Fruit fly (Drosophila melanogaster) whole organism, embryonic: ENCODE results near the gene Npc2f.

Experiments
- ATbp ChIP-seq: fragments of 200-800 bp; sonication (Bioruptor generic); optimal IDR thresholded peaks from 2 replicates; lab custom pipeline; 2017; ENCODE audit warnings: missing biosample characterization, mild to moderate bottlenecking, missing genetic modification characterization, missing genetic modification reagents
- BEAF-32 ChIP-seq: fragments of 200-800 bp; sonication (Bioruptor generic); optimal IDR thresholded peaks from 3 replicates; lab custom pipeline; 2017; ENCODE audit warnings: missing biosample characterization, missing genetic modification characterization, mild to moderate bottlenecking, moderate library complexity, missing genetic modification reagents
- Blimp-1 ChIP-seq: fragments of 200-800 bp; sonication (Bioruptor generic); optimal IDR thresholded peaks from 3 replicates; lab custom pipeline; 2018; ENCODE audit warnings: missing biosample characterization, missing genetic modification characterization, mild to moderate bottlenecking, moderate library complexity, missing genetic modification reagents
- CG10462 ChIP-seq: fragments of 200-800 bp; sonication (Bioruptor generic); optimal IDR thresholded peaks from 2 replicates; lab custom pipeline; 2016; ENCODE audit warnings: missing biosample characterization, missing genetic modification characterization
- CG11695 ChIP-seq: fragments of 200-800 bp; sonication (Bioruptor generic); IDR thresholded peaks from 3 replicates; pipeline ENCODE4 v1.3.6; 2022; ENCODE audit warnings: missing biosample characterization, missing genetic modification characterization
- CG12104 ChIP-seq: fragments of 200-800 bp; sonication (Bioruptor generic); optimal IDR thresholded peaks from 3 replicates; lab custom pipeline; 2016; ENCODE audit warnings: missing biosample characterization, missing genetic modification characterization
- CG13296 ChIP-seq: fragments of 200-800 bp; sonication (Bioruptor generic); optimal IDR thresholded peaks from 3 replicates; lab custom pipeline; 2018; ENCODE audit warnings: missing biosample characterization, mild to moderate bottlenecking, missing genetic modification characterization
- CG13775 ChIP-seq: fragments of 200-800 bp; sonication (Bioruptor generic); optimal IDR thresholded peaks from 3 replicates; lab custom pipeline; 2017; ENCODE audit warnings: missing biosample characterization, mild to moderate bottlenecking, missing genetic modification characterization
- CG14050 ChIP-seq: fragments of 200-800 bp; sonication (Bioruptor generic); IDR thresholded peaks from 3 replicates; pipeline ENCODE4 v1.3.6; 2022; ENCODE audit warnings: missing biosample characterization, missing genetic modification characterization
- CG14667 ChIP-seq: fragments of 200-800 bp; sonication (Bioruptor generic); IDR thresholded peaks from 2 replicates; pipeline ENCODE4 v1.3.6; 2022; ENCODE audit warnings: missing biosample characterization, missing genetic modification characterization
- CG15269 ChIP-seq: fragments of 200-800 bp; sonication (Bioruptor generic); optimal IDR thresholded peaks from 2 replicates; lab custom pipeline; 2018; ENCODE audit warnings: missing biosample characterization, mild to moderate bottlenecking, missing genetic modification characterization, moderate library complexity
- CG1529 ChIP-seq: fragments of 200-800 bp; sonication (Bioruptor generic); optimal IDR thresholded peaks from 3 replicates; lab custom pipeline; 2018; ENCODE audit warnings: missing biosample characterization, missing genetic modification characterization
- CG1602 ChIP-seq: fragments of 200-800 bp; sonication (Bioruptor generic); optimal IDR thresholded peaks from 3 replicates; lab custom pipeline; 2016; ENCODE audit warnings: missing biosample characterization, missing genetic modification characterization
- CG1603 ChIP-seq: fragments of 200-800 bp; sonication (Bioruptor generic); optimal IDR thresholded peaks from 2 replicates; lab custom pipeline; 2019; ENCODE audit warnings: missing biosample characterization, mild to moderate bottlenecking, missing genetic modification characterization, moderate library complexity
- CG1792 ChIP-seq: fragments of 200-800 bp; sonication (Bioruptor generic); optimal IDR thresholded peaks from 2 replicates; lab custom pipeline; 2016; ENCODE audit warnings: missing biosample characterization, missing genetic modification characterization
- CG18476 ChIP-seq: fragments of 200-800 bp; sonication (Bioruptor generic); optimal IDR thresholded peaks from 2 replicates; lab custom pipeline; 2016; ENCODE audit warnings: missing biosample characterization, mild to moderate bottlenecking, missing genetic modification characterization
- CG31441 ChIP-seq: fragments of 200-800 bp; sonication (Bioruptor generic); IDR thresholded peaks from 2 replicates; pipeline ENCODE4 v1.3.6; 2022; ENCODE audit warnings: missing biosample characterization, missing genetic modification characterization
- CG4820 ChIP-seq: fragments of 200-800 bp; sonication (Bioruptor generic); optimal IDR thresholded peaks from 3 replicates; lab custom pipeline; 2016; ENCODE audit warnings: missing biosample characterization, missing genetic modification characterization
- CG5180 ChIP-seq: fragments of 200-800 bp; sonication (Bioruptor generic); optimal IDR thresholded peaks from 3 replicates; lab custom pipeline; 2017; ENCODE audit warnings: missing biosample characterization, missing genetic modification characterization, mild to moderate bottlenecking, moderate library complexity, missing genetic modification reagents
- CG6254 ChIP-seq: fragments of 200-800 bp; sonication (Bioruptor generic); optimal IDR thresholded peaks from 3 replicates; lab custom pipeline; 2017; ENCODE audit warnings: mild to moderate bottlenecking, missing biosample characterization, missing genetic modification reagents, missing genetic modification characterization
- CG7963 ChIP-seq: fragments of 200-800 bp; sonication (Bioruptor generic); IDR thresholded peaks from 3 replicates; pipeline ENCODE4 v1.3.6; 2022; ENCODE audit warnings: missing biosample characterization, missing genetic modification characterization; ENCODE audit not compliant: partially characterized antibody
- CG8281 ChIP-seq: fragments of 200-800 bp; sonication (Bioruptor generic); optimal IDR thresholded peaks from 2 replicates; lab custom pipeline; 2018; ENCODE audit warnings: missing biosample characterization, mild to moderate bottlenecking, missing genetic modification characterization, moderate library complexity
- CG8944 ChIP-seq: fragments of 200-800 bp; sonication (Bioruptor generic); optimal IDR thresholded peaks from 3 replicates; lab custom pipeline; 2016; ENCODE audit warnings: missing biosample characterization, missing genetic modification characterization
- CG9797 ChIP-seq: fragments of 200-800 bp; sonication (Bioruptor generic); optimal IDR thresholded peaks from 3 replicates; lab custom pipeline; 2018; ENCODE audit warnings: missing biosample characterization, mild to moderate bottlenecking, missing genetic modification characterization
- D ChIP-seq, 2 experiments: fragments of 200-800 bp in 1 of 2; fragments of >200 bp in 1 of 2; sonication (Bioruptor generic) in 1 of 2; optimal IDR thresholded peaks; 2 replicates in 1 of 2; 3 replicates in 1 of 2; lab custom pipeline; 2017; ENCODE audit warnings: mild to moderate bottlenecking in 1 of 2, missing biosample characterization in 1 of 2, missing genetic modification characterization in 1 of 2, missing genetic modification reagents in 1 of 2
- D19B ChIP-seq: fragments of 200-800 bp; sonication (Bioruptor generic); optimal IDR thresholded peaks from 2 replicates; lab custom pipeline; 2017; ENCODE audit warnings: missing biosample characterization, mild to moderate bottlenecking, missing genetic modification characterization
- Dad ChIP-seq: fragments of 200-800 bp; sonication (Bioruptor generic); optimal IDR thresholded peaks from 3 replicates; lab custom pipeline; 2016; ENCODE audit warnings: missing biosample characterization, missing genetic modification characterization
- Deaf1 ChIP-seq: fragments of 200-800 bp; optimal IDR thresholded peaks from 3 replicates; lab custom pipeline; 2019; ENCODE audit warnings: missing biosample characterization, mild to moderate bottlenecking, missing genetic modification characterization, moderate library complexity
- Dll ChIP-seq: fragments of 200-800 bp; sonication (Bioruptor generic); IDR thresholded peaks from 4 replicates; pipeline ENCODE4 v1.3.6; 2022; ENCODE audit warnings: missing biosample characterization, missing genetic modification characterization; ENCODE audit not compliant: partially characterized antibody
- Dp ChIP-seq: fragments of 200-800 bp; sonication (Bioruptor generic); optimal IDR thresholded peaks from 2 replicates; lab custom pipeline; 2018; ENCODE audit warnings: missing biosample characterization, mild to moderate bottlenecking, missing genetic modification characterization, moderate library complexity
- Drgx ChIP-seq: fragments of 200-800 bp; sonication (Bioruptor generic); IDR thresholded peaks from 2 replicates; pipeline ENCODE4 v1.3.6; 2022; ENCODE audit warnings: missing biosample characterization, missing genetic modification characterization
- Ets65A ChIP-seq: fragments of 200-800 bp; sonication (Bioruptor generic); peaks from one replicate; lab custom pipeline; 2016; ENCODE audit warnings: missing biosample characterization, missing genetic modification characterization
- Hr51 ChIP-seq, 2 experiments: fragments of 200-800 bp; sonication (Bioruptor generic); optimal IDR thresholded peaks; 2 replicates in 1 of 2; 3 replicates in 1 of 2; lab custom pipeline; 2016 to 2018; ENCODE audit warnings: missing biosample characterization in 2 of 2, missing genetic modification characterization in 2 of 2, mild to moderate bottlenecking in 1 of 2, moderate library complexity in 1 of 2
- Nf-YB ChIP-seq: fragments of 200-800 bp; sonication (Bioruptor generic); optimal IDR thresholded peaks from 3 replicates; lab custom pipeline; 2019; ENCODE audit warnings: missing biosample characterization, mild to moderate bottlenecking, missing genetic modification characterization, moderate library complexity
- Oli ChIP-seq: fragments of 200-800 bp; sonication (Bioruptor generic); optimal IDR thresholded peaks from 2 replicates; lab custom pipeline; 2018; ENCODE audit warnings: missing biosample characterization, mild to moderate bottlenecking, missing genetic modification characterization, moderate library complexity
- Pdp1 ChIP-seq, 2 experiments: fragments of 200-800 bp; sonication (Bioruptor generic); optimal IDR thresholded peaks; 3 replicates each; lab custom pipeline; 2016; ENCODE audit warnings: missing biosample characterization in 2 of 2, missing genetic modification characterization in 2 of 2, mild to moderate bottlenecking in 1 of 2, moderate library complexity in 1 of 2
- Ssrp ChIP-seq: fragments of 200-800 bp; sonication (Bioruptor generic); optimal IDR thresholded peaks from 2 replicates; lab custom pipeline; 2018; ENCODE audit warnings: missing biosample characterization, mild to moderate bottlenecking, missing genetic modification characterization, moderate library complexity
- bowl ChIP-seq: fragments of 200-800 bp; sonication (Bioruptor generic); IDR thresholded peaks from 2 replicates; pipeline ENCODE4 v1.3.6; 2022; ENCODE audit warnings: missing biosample characterization, missing genetic modification characterization
- cato ChIP-seq: fragments of 200-800 bp; sonication (Bioruptor generic); optimal IDR thresholded peaks from 2 replicates; lab custom pipeline; 2016; ENCODE audit warnings: missing biosample characterization, missing genetic modification characterization, borderline replicate concordance
- ems ChIP-seq: fragments of 200-800 bp; sonication (Bioruptor generic); optimal IDR thresholded peaks from 3 replicates; lab custom pipeline; 2016; ENCODE audit warnings: missing biosample characterization, missing genetic modification characterization
- hth ChIP-seq: fragments of >200 bp; optimal IDR thresholded peaks from 2 replicates; lab custom pipeline; 2017; ENCODE audit warnings: inconsistent platforms
- lola ChIP-seq, 3 experiments: fragments of >200 bp in 2 of 3; fragments of 200-800 bp in 1 of 3; sonication (Bioruptor generic) in 1 of 3; optimal IDR thresholded peaks; 2 replicates each; lab custom pipeline; 2017 to 2019; ENCODE audit warnings: missing biosample characterization in 3 of 3, missing genetic modification characterization in 3 of 3, mild to moderate bottlenecking in 1 of 3, moderate library complexity in 1 of 3
- pan ChIP-seq, 4 experiments: fragments of >200 bp in 3 of 4; fragments of 200-800 bp in 1 of 4; sonication (Bioruptor generic) in 1 of 4; optimal IDR thresholded peaks in 3 of 4; IDR thresholded peaks in 1 of 4; 2 replicates each; pipeline versions ENCODE4 v1.3.6 to Lab custom; 2017 to 2022; ENCODE audit warnings: missing biosample characterization in 2 of 4, missing genetic modification characterization in 2 of 4, mixed read lengths in 1 of 4
- phol ChIP-seq: fragments of 200-800 bp; sonication (Bioruptor generic); optimal IDR thresholded peaks from 3 replicates; lab custom pipeline; 2018; ENCODE audit warnings: missing biosample characterization, mild to moderate bottlenecking, missing genetic modification characterization, moderate library complexity
- ranshi ChIP-seq: fragments of 200-800 bp; sonication (Bioruptor generic); IDR thresholded peaks from 2 replicates; pipeline ENCODE4 v1.3.6; 2022; ENCODE audit warnings: missing biosample characterization, missing genetic modification characterization
- slp2 ChIP-seq: fragments of 200-800 bp; sonication (Bioruptor generic); optimal IDR thresholded peaks from 2 replicates; lab custom pipeline; 2016; ENCODE audit warnings: missing biosample characterization, missing genetic modification characterization
- unpg ChIP-seq: fragments of 200-800 bp; sonication (Bioruptor generic); optimal IDR thresholded peaks from 3 replicates; lab custom pipeline; 2018; ENCODE audit warnings: missing biosample characterization, mild to moderate bottlenecking, missing genetic modification characterization, moderate library complexity
- wdn ChIP-seq: fragments of 200-800 bp; sonication (Bioruptor generic); IDR thresholded peaks from 2 replicates; pipeline ENCODE4 v1.3.6; 2022; ENCODE audit warnings: missing biosample characterization, missing genetic modification characterization

The Npc2f gene

dm6 chr3R:24163556-24164022 lies 25.9 kb downstream of the Npc2f start, which contains the start of gene Apc2 (continued):
- TF ChIP-seq Oli (tag; lab: Kevin White, UChicago): peak; percentile 57
- TF ChIP-seq slp2 (GFP tag; lab: Kevin White, UChicago): peak; percentile 24
- TF ChIP-seq CG6254: no peak
- TF ChIP-seq CG10462 (GFP tag; lab: Kevin White, UChicago): peak; percentile 73
- no peak for TF ChIP-seq pan (optimal IDR thresholded peaks at IDR 0.05; lab: Kevin White, UChicago)
- TF ChIP-seq pan (GFP tag; optimal IDR thresholded peaks at IDR 0.05 in 1 of 2, IDR thresholded peaks at IDR 0.05 in 1 of 2): peak in 1 of 2 experiments; percentile 70
- no peak for TF ChIP-seq hth (lab: Kevin White, UChicago)
- peak; percentile 66 for TF ChIP-seq unpg (GFP tag; lab: Kevin White, UChicago)
- no peak for TF ChIP-seq CG1603 (tag; lab: Kevin White, UChicago)
- TF ChIP-seq CG1602 (GFP tag; lab: Kevin White, UChicago): peak; percentile 60
- no peak for TF ChIP-seq CG1792 (GFP tag; lab: Kevin White, UChicago)
- TF ChIP-seq CG8281 (tag; lab: Kevin White, UChicago): no peak
- no peak for TF ChIP-seq Deaf1 (tag; lab: Kevin White, UChicago)
- TF ChIP-seq Ets65A (GFP tag; lab: Kevin White, UChicago): peak; percentile 79
- peak; percentile 52; the same call in 1 of the 2 replicates for TF ChIP-seq Drgx (GFP tag; lab: Robert Waterston, UW)
- TF ChIP-seq Dll: peak; percentile 78
- peak; percentile 19 for TF ChIP-seq ems (GFP tag; lab: Kevin White, UChicago)
- peak; percentile 77 for TF ChIP-seq BEAF-32 (GFP tag; lab: Kevin White, UChicago)
- TF ChIP-seq CG13775 (GFP tag; lab: Kevin White, UChicago): peak; percentile 65
- TF ChIP-seq Ssrp (tag; lab: Kevin White, UChicago): peak; percentile 53
- no peak for TF ChIP-seq CG11695 (GFP tag; lab: Robert Waterston, UW)
- no peak for TF ChIP-seq CG7963 (GFP tag; lab: Robert Waterston, UW)
- peak; percentile 45 for TF ChIP-seq CG12104 (GFP tag; lab: Kevin White, UChicago)
- TF ChIP-seq CG5180 (GFP tag; lab: Kevin White, UChicago): no peak
- TF ChIP-seq Nf-YB (GFP tag; lab: Kevin White, UChicago): peak; percentile 35
- peak; percentile 3 for TF ChIP-seq cato (GFP tag; lab: Kevin White, UChicago)
- no peak for TF ChIP-seq CG9797 (GFP tag; lab: Kevin White, UChicago)
- TF ChIP-seq phol (tag; lab: Kevin White, UChicago): peak; percentile 82
- peak; percentile 60; the same call in 1 of the 2 replicates for TF ChIP-seq ranshi (GFP tag; lab: Robert Waterston, UW)
- TF ChIP-seq CG13296 (GFP tag; lab: Kevin White, UChicago): peak; percentile 41
- TF ChIP-seq CG14667 (GFP tag; lab: Robert Waterston, UW): peak; percentile 28; the same call in 1 of the 2 replicates
- TF ChIP-seq CG4820: peak; percentile 6
- TF ChIP-seq CG18476: peak; percentile 61
- no peak for TF ChIP-seq D (optimal IDR thresholded peaks at IDR 0.05; lab: Kevin White, UChicago)
- peak; percentile 16 for TF ChIP-seq D (GFP tag; optimal IDR thresholded peaks at IDR 0.05; lab: Kevin White, UChicago)
- TF ChIP-seq ATbp (GFP tag; lab: Kevin White, UChicago): no peak
- TF ChIP-seq bowl (GFP tag; lab: Robert Waterston, UW): no peak
- TF ChIP-seq lola (GFP tag; optimal IDR thresholded peaks at IDR 0.05; lab: Kevin White, UChicago): peak in 1 of 3 experiments; percentile 68
- TF ChIP-seq CG31441: peak; percentile 70
- peak; percentile 38 to 64 for TF ChIP-seq Pdp1 (GFP tag; optimal IDR thresholded peaks at IDR 0.05; lab: Kevin White, UChicago)
- no peak for TF ChIP-seq wdn (GFP tag; lab: Robert Waterston, UW)
- TF ChIP-seq Dad (GFP tag; lab: Kevin White, UChicago): no peak
- TF ChIP-seq CG1529 (GFP tag; lab: Kevin White, UChicago): no peak
- TF ChIP-seq CG8944: no peak
- peak; percentile 60 for TF ChIP-seq Blimp-1 (GFP tag; lab: Kevin White, UChicago)
- TF ChIP-seq CG15269 (tag; lab: Kevin White, UChicago): peak; percentile 67
- peak; percentile 36 for TF ChIP-seq D19B (GFP tag; lab: Kevin White, UChicago)
- TF ChIP-seq CG14050 (GFP tag; lab: Robert Waterston, UW): no peak
- peak; percentile 17 for TF ChIP-seq Dp (GFP tag; lab: Kevin White, UChicago)
- TF ChIP-seq Hr51 (GFP tag; optimal IDR thresholded peaks at IDR 0.05; lab: Kevin White, UChicago): peak; percentile 3 to 65
